Worm (Caenorhabditis elegans) whole organism, young adult: ENCODE measurements around the gene T20G5.9.
A peak's percentile ranks its signal among the peaks of the same experiment; 100 is the strongest.

Source experiments
- B0035.1 ChIP-seq: sonication (generic microtip); optimal IDR thresholded peaks from 2 replicates; lab custom pipeline; 2016; ENCODE audit warnings: missing genetic modification characterization, mild to moderate bottlenecking, missing compliant biosample characterization, missing genotype, missing genetic modification reagents
- B0336.3 ChIP-seq: fragments of 200-800 bp; sonication (Bioruptor generic); IDR thresholded peaks from 2 replicates; pipeline ENCODE4 v1.3.6; 2022; ENCODE audit warnings: missing genetic modification characterization, missing compliant biosample characterization
- C06A6.2 ChIP-seq: fragments of 200-800 bp; sonication (Bioruptor generic); conservative IDR thresholded peaks from 2 replicates; pipeline ENCODE4 v1.3.6; 2022; ENCODE audit warnings: missing genetic modification characterization, missing compliant biosample characterization
- F37B4.10 ChIP-seq: fragments of 200-800 bp; sonication (Bioruptor generic); IDR thresholded peaks from 2 replicates; pipeline ENCODE4 v1.3.6; 2022; ENCODE audit warnings: missing genetic modification characterization, missing compliant biosample characterization
- K11D2.4 ChIP-seq: fragments of 200-800 bp; sonication (Bioruptor generic); IDR thresholded peaks from 2 replicates; pipeline ENCODE4 v1.3.6; 2022; ENCODE audit warnings: missing genetic modification reagents, missing genetic modification characterization, missing compliant biosample characterization
- Y56A3A.18 ChIP-seq: fragments of 200-800 bp; sonication (Bioruptor generic); IDR thresholded peaks from 2 replicates; pipeline ENCODE4 v1.3.6; 2022; ENCODE audit warnings: missing genetic modification reagents, missing genetic modification characterization, missing compliant biosample characterization
- cebp-1 ChIP-seq, 2 experiments: fragments of 200-800 bp in 1 of 2; sonication (Bioruptor generic) in 1 of 2; sonication (generic microtip) in 1 of 2; IDR thresholded peaks in 1 of 2; optimal IDR thresholded peaks in 1 of 2; 2 replicates each; pipeline versions ENCODE4 v1.3.6 to Lab custom; 2017 to 2022; ENCODE audit warnings: missing compliant biosample characterization in 2 of 2, missing genetic modification characterization in 2 of 2, mild to moderate bottlenecking in 1 of 2, missing genetic modification reagents in 1 of 2, moderate library complexity in 1 of 2
- ceh-100 ChIP-seq: fragments of 200-800 bp; sonication (Bioruptor generic); IDR thresholded peaks from 2 replicates; pipeline ENCODE4 v1.3.6; 2022; ENCODE audit warnings: missing genetic modification reagents, missing genetic modification characterization, missing compliant biosample characterization
- ceh-27 ChIP-seq: fragments of 200-800 bp; sonication (Bioruptor generic); optimal IDR thresholded peaks from 2 replicates; lab custom pipeline; 2018; ENCODE audit warnings: mild to moderate bottlenecking, missing genetic modification characterization, moderate library complexity, missing compliant biosample characterization
- ceh-40 ChIP-seq: fragments of 200-800 bp; sonication (Bioruptor generic); IDR thresholded peaks from 2 replicates; pipeline ENCODE4 v1.3.6; 2022; ENCODE audit warnings: missing genetic modification characterization, missing compliant biosample characterization
- dox-1 ChIP-seq: fragments of 200-800 bp; sonication (Bioruptor generic); IDR thresholded peaks from 2 replicates; pipeline ENCODE4 v1.3.6; 2022; ENCODE audit warnings: missing genetic modification reagents, missing genetic modification characterization, missing compliant biosample characterization
- dpl-1 ChIP-seq: fragments of 150-350 bp; optimal IDR thresholded peaks from 2 replicates; lab custom pipeline; 2014; ENCODE audit warnings: missing biosample characterization, missing genetic modification reagents, missing genetic modification characterization
- efl-1 ChIP-seq: fragments of 150-350 bp; optimal IDR thresholded peaks from 2 replicates; lab custom pipeline; 2014; ENCODE audit warnings: missing biosample characterization, missing genetic modification reagents, missing genetic modification characterization
- egl-44 ChIP-seq: fragments of 200-800 bp; sonication (Bioruptor generic); IDR thresholded peaks from 2 replicates; pipeline ENCODE4 v1.3.6; 2022; ENCODE audit warnings: missing genetic modification reagents, missing genetic modification characterization, missing compliant biosample characterization
- ekl-4 ChIP-seq: fragments of 200-800 bp; sonication (Bioruptor generic); IDR thresholded peaks from 2 replicates; pipeline ENCODE4 v1.3.6; 2022; ENCODE audit warnings: missing genetic modification reagents, missing genetic modification characterization, missing compliant biosample characterization
- ets-4 ChIP-seq: fragments of 200-800 bp; sonication (Bioruptor generic); optimal IDR thresholded peaks from 2 replicates; lab custom pipeline; 2018; ENCODE audit warnings: mild to moderate bottlenecking, missing genetic modification characterization, missing compliant biosample characterization
- fkh-3 ChIP-seq: sonication (generic microtip); optimal IDR thresholded peaks from 2 replicates; lab custom pipeline; 2016; ENCODE audit warnings: mild to moderate bottlenecking, missing genetic modification characterization, missing compliant biosample characterization
- hlh-26 ChIP-seq: fragments of 200-800 bp; sonication (Bioruptor generic); conservative IDR thresholded peaks from 2 replicates; pipeline ENCODE4 v1.3.6; 2022; ENCODE audit warnings: missing genetic modification reagents, missing genetic modification characterization, missing compliant biosample characterization
- let-607 ChIP-seq, 2 experiments: fragments of 200-800 bp in 1 of 2; sonication (Bioruptor generic) in 1 of 2; sonication (generic microtip) in 1 of 2; optimal IDR thresholded peaks; 2 replicates each; lab custom pipeline; 2016 to 2018; ENCODE audit warnings: mild to moderate bottlenecking in 2 of 2, missing compliant biosample characterization in 2 of 2, missing genetic modification characterization in 2 of 2, moderate library complexity in 2 of 2, missing genotype in 1 of 2
- lin-40 ChIP-seq: sonication (generic microtip); optimal IDR thresholded peaks from 2 replicates; lab custom pipeline; 2016; ENCODE audit warnings: missing genetic modification characterization, mild to moderate bottlenecking, missing compliant biosample characterization, missing genotype, missing genetic modification reagents
- lir-1 ChIP-seq: fragments of 200-800 bp; sonication (Bioruptor generic); conservative IDR thresholded peaks from 2 replicates; pipeline ENCODE4 v1.3.6; 2022; ENCODE audit warnings: missing genetic modification reagents, missing genetic modification characterization, missing compliant biosample characterization
- lsl-1 ChIP-seq: fragments of 200-800 bp; sonication (Bioruptor generic); optimal IDR thresholded peaks from 2 replicates; lab custom pipeline; 2018; ENCODE audit warnings: mild to moderate bottlenecking, missing genetic modification characterization, moderate library complexity, missing compliant biosample characterization
- madf-10 ChIP-seq: sonication (generic microtip); optimal IDR thresholded peaks from 2 replicates; lab custom pipeline; 2016; ENCODE audit warnings: mild to moderate bottlenecking, missing genetic modification characterization, missing compliant biosample characterization
- madf-3 ChIP-seq: fragments of 200-800 bp; sonication (Bioruptor generic); IDR thresholded peaks from 2 replicates; pipeline ENCODE4 v1.3.6; 2022; ENCODE audit warnings: missing genetic modification reagents, missing genetic modification characterization, missing compliant biosample characterization
- madf-6 ChIP-seq: fragments of 200-800 bp; sonication (Bioruptor generic); IDR thresholded peaks from 2 replicates; pipeline ENCODE4 v1.3.6; 2022; ENCODE audit warnings: missing genetic modification reagents, missing genetic modification characterization, missing compliant biosample characterization
- nhr-27 ChIP-seq: fragments of 200-800 bp; sonication (Bioruptor generic); optimal IDR thresholded peaks from 2 replicates; lab custom pipeline; 2018; ENCODE audit warnings: mild to moderate bottlenecking, missing genetic modification characterization, moderate library complexity, missing compliant biosample characterization
- nhr-80 ChIP-seq: sonication (generic microtip); optimal IDR thresholded peaks from 2 replicates; lab custom pipeline; 2016; ENCODE audit warnings: missing genetic modification characterization, missing compliant biosample characterization
- sdz-38 ChIP-seq: sonication (generic microtip); optimal IDR thresholded peaks from 2 replicates; lab custom pipeline; 2016; ENCODE audit warnings: missing genotype, missing genetic modification characterization, missing compliant biosample characterization
- sea-2 ChIP-seq: fragments of 200-800 bp; sonication (Bioruptor generic); IDR thresholded peaks from 2 replicates; pipeline ENCODE4 v1.3.6; 2022; ENCODE audit warnings: missing genetic modification characterization, missing compliant biosample characterization
- snpc-1.1 ChIP-seq: sonication (generic microtip); optimal IDR thresholded peaks from 2 replicates; lab custom pipeline; 2017; ENCODE audit warnings: missing genetic modification characterization, mild to moderate bottlenecking, missing compliant biosample characterization, antibody characterized with exemption, moderate library complexity, missing genotype, missing genetic modification reagents; ENCODE audit not compliant: insufficient read depth
- snpc-3.4 ChIP-seq: sonication (generic microtip); optimal IDR thresholded peaks from 2 replicates; lab custom pipeline; 2017; ENCODE audit warnings: missing genetic modification characterization, mild to moderate bottlenecking, missing compliant biosample characterization, antibody characterized with exemption, moderate library complexity, missing genotype, missing genetic modification reagents
- snpc-4 ChIP-seq, 5 experiments: fragments of 150-350 bp in 1 of 5; sonication (generic microtip) in 4 of 5; optimal IDR thresholded peaks; 2 replicates each; lab custom pipeline; 2014 to 2018; ENCODE audit warnings: missing genetic modification characterization in 5 of 5, missing biosample characterization in 3 of 5, antibody characterized with exemption in 2 of 5, mild to moderate bottlenecking in 2 of 5, missing compliant biosample characterization in 2 of 5, missing genotype in 2 of 5, moderate library complexity in 2 of 5, missing genetic modification reagents in 1 of 5
- tbp1 ChIP-seq: fragments of 200-800 bp; sonication (Bioruptor generic); optimal IDR thresholded peaks from 2 replicates; lab custom pipeline; 2018; ENCODE audit warnings: mild to moderate bottlenecking, missing genetic modification characterization, missing compliant biosample characterization
- tlf-1 ChIP-seq: fragments of 200-800 bp; sonication (Bioruptor generic); optimal IDR thresholded peaks from 2 replicates; lab custom pipeline; 2018; ENCODE audit warnings: mild to moderate bottlenecking, missing genetic modification characterization, missing compliant biosample characterization
- xnd-1 ChIP-seq: sonication (generic microtip); optimal IDR thresholded peaks from 2 replicates; lab custom pipeline; 2016; ENCODE audit warnings: missing genotype, missing genetic modification reagents, missing genetic modification characterization, missing compliant biosample characterization
- zim-3 ChIP-seq: sonication (generic microtip); optimal IDR thresholded peaks from 2 replicates; lab custom pipeline; 2017; ENCODE audit warnings: mild to moderate bottlenecking, missing genetic modification characterization, moderate library complexity, missing compliant biosample characterization
- ztf-28 ChIP-seq: fragments of 200-800 bp; sonication (Bioruptor generic); IDR thresholded peaks from 2 replicates; pipeline ENCODE4 v1.3.6; 2022; ENCODE audit warnings: missing genetic modification reagents, missing genetic modification characterization, missing compliant biosample characterization

The T20G5.9 gene

DNA sequence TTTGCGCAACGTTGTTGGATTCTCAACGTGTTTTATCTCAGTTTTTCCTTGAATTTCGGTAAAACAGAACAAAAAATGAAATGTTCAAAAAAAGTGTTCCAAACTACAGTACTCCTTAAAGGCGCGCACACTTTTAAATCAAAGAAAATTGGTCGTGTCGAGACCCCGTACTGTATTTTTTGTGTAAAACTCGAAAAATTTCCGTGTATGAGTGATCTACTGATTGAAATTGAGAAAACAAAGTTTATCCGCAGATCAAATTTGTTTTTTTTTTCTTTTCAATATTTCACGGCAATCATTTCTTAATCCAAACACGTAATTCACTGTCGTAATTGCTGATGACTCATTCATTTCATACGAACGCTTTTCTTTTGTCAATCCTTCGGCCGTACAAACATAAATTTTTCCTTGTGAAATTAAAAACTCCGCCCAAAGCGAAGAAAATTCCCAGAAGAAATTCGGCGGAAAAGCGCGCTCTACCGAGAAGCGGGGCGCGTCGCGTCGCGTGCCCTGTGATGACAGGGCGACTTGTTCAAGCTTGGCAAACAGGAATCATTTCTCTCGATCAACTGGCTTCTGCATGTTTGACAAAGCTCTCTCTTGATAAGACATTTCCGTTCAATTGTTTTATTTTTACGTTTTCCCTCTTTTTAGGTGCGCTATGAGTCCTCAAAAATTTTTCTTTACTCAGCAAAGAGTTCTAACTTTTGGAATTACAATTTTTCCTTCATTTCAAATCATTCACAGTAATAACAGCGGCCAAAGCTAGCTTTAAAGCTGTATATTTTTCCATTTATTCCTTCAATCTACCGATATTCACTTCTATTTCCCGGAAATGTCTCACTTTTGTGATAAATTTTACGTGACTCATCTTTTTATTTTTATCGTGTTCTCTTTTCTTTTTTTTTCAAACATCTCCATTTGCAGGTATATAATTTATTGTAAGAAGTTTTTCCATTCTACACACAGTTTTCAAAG, 6.5 kb upstream of the T20G5.9 start, which contains the start of gene chc-1 (continued):
- TF ChIP-seq B0035.1 (tag; lab: Kevin White, UChicago), result no peak
- no peak for TF ChIP-seq zim-3
- TF ChIP-seq ztf-28, result no peak
- no peak for TF ChIP-seq snpc-4 (GFP tag; optimal IDR thresholded peaks at IDR 0.05; lab: Kevin White, UChicago)
- TF ChIP-seq snpc-4 (tag; optimal IDR thresholded peaks at IDR 0.05; lab: Kevin White, UChicago), result no peak
- no peak for TF ChIP-seq Y56A3A.18 (GFP tag; lab: Robert Waterston, UW)
- peak; percentile 47 for TF ChIP-seq xnd-1
- no peak for TF ChIP-seq sdz-38 (tag; lab: Kevin White, UChicago)
- peak in 1 of 2 experiments; percentile 41 for TF ChIP-seq let-607 (tag; optimal IDR thresholded peaks at IDR 0.05; lab: Kevin White, UChicago)
- TF ChIP-seq dpl-1 (GFP tag; lab: Kevin White, UChicago), result peak; percentile 46
- no peak for TF ChIP-seq egl-44
- peak; percentile 52 for TF ChIP-seq nhr-80 (tag; lab: Kevin White, UChicago)
- no peak for TF ChIP-seq ets-4 (GFP tag; lab: Kevin White, UChicago)
- TF ChIP-seq tbp1 (GFP tag; lab: Kevin White, UChicago), result no peak
- TF ChIP-seq fkh-3 (tag; lab: Kevin White, UChicago), result no peak
- no peak for TF ChIP-seq sea-2 (GFP tag; lab: Robert Waterston, UW)
- no peak for TF ChIP-seq hlh-26 (GFP tag; lab: Robert Waterston, UW)
- peak; percentile 90 for TF ChIP-seq madf-6 (GFP tag; lab: Robert Waterston, UW)

DNA sequence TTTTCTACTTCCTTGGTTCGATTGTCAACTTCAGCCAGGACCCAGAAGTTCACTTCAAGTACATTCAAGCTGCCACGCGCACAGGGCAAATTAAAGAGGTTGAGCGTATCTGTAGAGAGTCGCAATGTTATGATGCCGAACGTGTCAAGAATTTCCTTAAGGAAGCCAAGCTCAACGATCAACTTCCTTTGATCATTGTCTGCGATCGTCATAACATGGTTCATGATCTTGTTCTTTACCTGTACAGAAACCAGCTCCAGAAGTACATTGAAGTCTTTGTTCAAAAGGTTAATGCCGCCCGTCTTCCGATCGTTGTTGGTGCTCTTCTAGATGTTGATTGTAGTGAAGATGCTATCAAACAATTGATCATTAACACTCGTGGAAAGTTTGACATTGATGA, 3.3 kb upstream of the T20G5.9 start:
- no peak for TF ChIP-seq madf-6 (GFP tag; lab: Robert Waterston, UW)
- no peak for TF ChIP-seq efl-1 (GFP tag; lab: Kevin White, UChicago)
- TF ChIP-seq lin-40 (tag; lab: Kevin White, UChicago), result no peak
- TF ChIP-seq, all 124 proteins: peak for 0

DNA sequence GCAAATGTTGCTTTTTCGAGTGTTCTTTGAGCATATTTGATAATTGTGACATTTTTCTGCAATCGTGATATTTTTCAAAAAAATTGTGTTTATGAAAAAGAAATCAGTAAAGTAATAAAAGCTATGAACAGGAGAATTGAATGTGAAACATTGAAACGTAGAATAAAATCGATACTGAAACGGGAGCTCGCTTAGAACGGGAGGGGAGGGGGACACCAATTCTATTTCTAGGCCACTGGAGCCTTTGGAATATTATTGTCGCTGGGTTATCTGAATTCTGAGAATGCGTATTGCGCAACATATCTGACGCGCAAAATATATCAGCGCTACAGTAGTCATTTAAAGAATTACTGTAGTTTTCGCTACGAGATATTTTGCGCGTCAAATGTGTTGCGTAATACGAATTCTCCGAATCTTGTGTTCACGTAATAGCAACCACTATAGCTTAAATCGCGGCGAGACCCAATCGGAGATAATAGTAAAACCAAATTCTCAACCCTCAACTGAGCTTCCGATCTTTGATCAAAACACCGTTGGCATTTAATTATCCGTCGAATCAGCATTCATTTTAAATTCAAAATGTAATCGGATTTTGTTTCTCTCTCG, 2.4 kb downstream of the T20G5.9 start, which contains the start of the genes blos-1 and best-18:
TSS of gene blos-1 (minus strand) at position 58 of the 606 bp plus-strand sequence.
TSS of gene best-18 (plus strand) at position 508 of the 606 bp plus-strand sequence.
- TF ChIP-seq lsl-1 (GFP tag; lab: Kevin White, UChicago) (peak; percentile 46), cebp-1 (GFP tag; IDR thresholded peaks at IDR 0.05; lab: Robert Waterston, UW) (no peak), cebp-1 (tag; optimal IDR thresholded peaks at IDR 0.05; lab: Kevin White, UChicago) (peak; percentile 16), ceh-100 (GFP tag; lab: Robert Waterston, UW) (no peak)
- TF ChIP-seq, all 124 proteins: peak for 2

DNA sequence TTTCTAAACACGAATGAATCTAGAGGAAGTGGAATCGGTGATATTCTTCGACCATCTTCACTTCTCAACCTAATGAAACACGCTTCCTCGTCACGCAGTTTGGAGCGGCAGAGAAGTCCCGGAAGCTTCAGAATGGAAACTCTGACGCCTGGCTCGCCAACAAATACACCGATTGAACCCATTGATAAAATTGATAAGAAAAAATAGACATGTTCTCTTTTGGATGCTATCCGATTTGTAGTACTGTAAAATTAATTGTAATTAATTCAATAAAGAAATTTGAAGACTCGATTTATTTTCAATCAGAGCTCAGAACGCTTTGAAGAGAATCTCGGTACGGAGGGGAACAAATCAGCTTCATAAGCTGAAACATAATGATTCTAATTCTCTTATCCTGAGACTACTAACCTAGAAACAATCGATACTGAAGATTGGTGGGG, 4.9 kb downstream of the T20G5.9 start:
- TF ChIP-seq F37B4.10 (GFP tag; lab: Robert Waterston, UW) (0 out of 2 replicates have a peak, but pooled peaks have one; percentile 91), ceh-27 (GFP tag; lab: Kevin White, UChicago) (no peak), C06A6.2 (peak; percentile 58; the same call in 1 of the 2 replicates), nhr-27 (tag; lab: Kevin White, UChicago) (no peak), ekl-4 (GFP tag; lab: Robert Waterston, UW) (peak; percentile 82), madf-3 (GFP tag; lab: Robert Waterston, UW) (0 out of 2 replicates have a peak, but pooled peaks have one; percentile 45), ceh-40 (GFP tag; lab: Robert Waterston, UW) (0 out of 2 replicates have a peak, but pooled peaks have one; percentile 38), K11D2.4 (GFP tag; lab: Robert Waterston, UW) (0 out of 2 replicates have a peak, but pooled peaks have one; percentile 55), madf-10 (tag; lab: Kevin White, UChicago) (peak; percentile 81), B0336.3 (GFP tag; lab: Robert Waterston, UW) (peak; percentile 96), lir-1 (peak; percentile 31; the same call in 1 of the 2 replicates), zim-3 (peak; percentile 78), snpc-3.4 (tag; lab: Kevin White, UChicago) (peak; percentile 69), snpc-1.1 (tag; lab: Kevin White, UChicago) (peak; percentile 45), ceh-100 (GFP tag; lab: Robert Waterston, UW) (0 out of 2 replicates have a peak, but pooled peaks have one; percentile 20), B0035.1 (tag; lab: Kevin White, UChicago) (peak; percentile 83), tlf-1 (peak; percentile 93), dox-1 (GFP tag; lab: Robert Waterston, UW) (peak; percentile 72)
